Worm (Caenorhabditis elegans): Measurements from ENCODE around the gene pitr-2.

pitr-2 gene

ce11 chrV:9101062-9101461, 36.5 kb downstream of the pitr-2 start, which contains the start of gene frpr-6:
Gene frpr-6 (minus strand): TSS chrV:9101162.
- TF ChIP-seq crh-2 (tag; optimal IDR thresholded peaks at IDR 0.05) = no peak
- TF ChIP-seq R02D3.7 (tag; optimal IDR thresholded peaks at IDR 0.05) = no peak
- TF ChIP-seq nhr-237 (tag; optimal IDR thresholded peaks at IDR 0.05) = no peak
- TF ChIP-seq dmd-4 (tag; optimal IDR thresholded peaks at IDR 0.05) = no peak
- TF ChIP-seq unc-39 (tag; optimal IDR thresholded peaks at IDR 0.05) = no peak
- no peak for TF ChIP-seq sem-4 (tag; optimal IDR thresholded peaks at IDR 0.05)
- no peak for TF ChIP-seq nhr-21 (tag; optimal IDR thresholded peaks at IDR 0.05)
- no peak for TF ChIP-seq lin-11 (tag; optimal IDR thresholded peaks at IDR 0.05)

DNA sequence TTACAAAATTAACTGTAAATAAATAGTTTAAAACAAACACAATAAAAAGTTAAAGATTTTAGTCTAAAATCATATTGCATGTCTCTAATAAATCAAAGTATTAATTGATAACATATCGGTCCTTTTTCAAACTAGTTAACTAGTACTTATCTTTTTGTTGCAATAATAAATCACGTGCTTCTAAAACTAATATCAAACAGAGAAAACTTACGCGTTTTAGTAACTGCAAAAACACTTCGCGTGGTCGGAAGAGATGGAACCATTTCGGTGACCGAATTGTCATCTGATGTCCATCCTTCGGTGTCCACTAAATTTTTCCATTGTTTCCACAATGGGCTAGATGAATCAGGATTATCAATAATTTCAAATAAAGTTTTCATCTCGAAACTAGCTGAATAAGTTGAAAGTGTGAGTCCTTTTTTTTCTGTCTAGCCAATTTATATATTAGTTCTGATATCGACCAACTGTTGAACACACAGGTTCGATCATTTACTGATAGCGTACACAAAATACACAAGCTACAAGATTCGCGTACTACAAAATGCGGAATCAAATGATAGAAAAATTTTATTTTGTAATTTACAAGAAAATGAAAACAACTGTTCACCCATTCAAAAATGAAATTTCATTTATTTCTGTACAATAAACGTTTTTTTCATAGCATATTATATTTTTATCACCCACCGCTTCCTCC, 39.1 kb downstream of the pitr-2 start, which contains the start of gene F21C10.9:
Gene F21C10.9 (minus strand): TSS at position 417 of the 694 bp plus-strand sequence.
- TF ChIP-seq fos-1 (tag; optimal IDR thresholded peaks at IDR 0.05) (peak; percentile 5), nhr-6 (tag; optimal IDR thresholded peaks at IDR 0.05) (no peak)

ce11 chrV:9097213-9097612, 40.3 kb downstream of the pitr-2 start:
- TF ChIP-seq nhr-129 (tag; optimal IDR thresholded peaks at IDR 0.05) (peak; percentile 38), ceh-16 (tag; optimal IDR thresholded peaks at IDR 0.05) (no peak)

DNA sequence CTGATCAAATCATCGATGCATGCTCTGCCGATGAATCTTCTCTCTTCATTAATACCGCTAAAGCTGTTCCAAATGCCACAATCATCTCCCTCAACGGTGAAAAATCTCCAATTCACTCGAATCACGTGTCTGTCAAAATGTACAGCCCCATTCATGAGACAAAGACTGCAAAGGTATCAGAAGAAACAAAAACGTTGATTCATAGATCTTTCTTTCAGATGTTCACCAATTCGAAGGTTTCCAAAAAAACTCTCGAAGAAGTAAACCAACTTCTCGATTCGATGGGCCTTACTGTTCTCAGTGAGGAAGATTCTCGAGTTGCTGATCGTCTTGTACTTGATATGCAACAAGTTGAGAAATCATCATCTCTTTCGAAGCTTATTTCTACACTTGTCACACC, 40.8 kb downstream of the pitr-2 start:
- TF ChIP-seq sma-9 (GFP tag; optimal IDR thresholded peaks at IDR 0.05) (no peak), sma-9 (tag; optimal IDR thresholded peaks at IDR 0.05) (no peak), skn-1 (tag; optimal IDR thresholded peaks at IDR 0.05) (no peak), ama-1 (optimal IDR thresholded peaks at IDR 0.05) (no peak), nhr-10 (tag; optimal IDR thresholded peaks at IDR 0.05) (no peak)

DNA sequence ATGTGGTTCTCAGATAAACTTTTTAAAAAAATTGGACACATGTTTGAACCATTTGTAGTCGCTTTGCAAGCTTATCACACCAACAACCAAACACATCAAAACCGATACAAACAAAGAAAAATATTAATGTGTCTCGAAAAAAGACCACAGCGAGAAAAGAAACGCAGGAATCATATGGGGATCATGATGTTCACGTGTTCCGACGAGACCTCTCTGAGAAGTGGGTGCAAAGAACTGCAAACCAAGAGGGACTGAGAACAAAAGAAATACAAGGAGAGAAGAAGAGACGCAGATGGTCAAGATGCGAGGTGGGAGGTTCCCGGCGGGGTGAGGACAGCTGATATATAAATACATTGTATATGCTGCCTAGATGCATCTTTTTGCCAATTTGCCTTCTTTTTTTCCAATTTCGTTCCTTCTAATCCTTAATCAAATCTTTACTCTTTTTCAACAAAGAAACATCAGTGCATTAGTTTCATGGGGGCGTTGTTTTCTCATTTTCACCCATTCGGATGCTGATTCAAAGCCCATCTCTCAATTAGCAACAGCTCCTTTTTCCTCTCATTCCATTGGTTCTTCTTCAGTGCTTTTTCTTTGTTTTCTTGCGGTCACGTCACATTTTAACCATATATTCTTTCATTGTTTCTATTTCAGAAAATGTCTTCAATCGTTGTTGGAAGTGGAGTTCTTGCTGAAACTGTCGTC, 41.8 kb downstream of the pitr-2 start, which contains the start of gene F21C10.10:
Gene F21C10.10 (plus strand): TSS at position 655 of the 705 bp plus-strand sequence.
- TF ChIP-seq unc-55 (GFP tag; optimal IDR thresholded peaks at IDR 0.05) (peak; percentile 29), peb-1 (tag; optimal IDR thresholded peaks at IDR 0.05) (no peak), nhr-129 (tag; optimal IDR thresholded peaks at IDR 0.05) (peak; percentile 88), R02D3.7 (tag; optimal IDR thresholded peaks at IDR 0.05) (no peak), nhr-12 (tag; optimal IDR thresholded peaks at IDR 0.05) (no peak), nhr-6 (tag; optimal IDR thresholded peaks at IDR 0.05) (peak; percentile 85), zag-1 (tag; optimal IDR thresholded peaks at IDR 0.05) (no peak), F13H6.1 (tag; optimal IDR thresholded peaks at IDR 0.05) (peak; percentile 96), nhr-21 (tag; optimal IDR thresholded peaks at IDR 0.05) (peak; percentile 96), crh-2 (tag; optimal IDR thresholded peaks at IDR 0.05) (peak; percentile 88), egl-27 (tag; optimal IDR thresholded peaks at IDR 0.05) (peak; percentile 85), gmeb-1 (tag; optimal IDR thresholded peaks at IDR 0.05) (peak; percentile 73), mdl-1 (tag; optimal IDR thresholded peaks at IDR 0.05) (peak; percentile 63 to 89), unc-39 (tag; optimal IDR thresholded peaks at IDR 0.05) (no peak), ztf-4 (tag; optimal IDR thresholded peaks at IDR 0.05) (peak; percentile 86), sma-9 (GFP tag; optimal IDR thresholded peaks at IDR 0.05) (peak; percentile 99), sma-9 (tag; optimal IDR thresholded peaks at IDR 0.05) (peak; percentile 34), C34F6.9 (tag; optimal IDR thresholded peaks at IDR 0.05) (peak; percentile 86), ZK546.5 (tag; optimal IDR thresholded peaks at IDR 0.05) (no peak), lin-13 (GFP tag; optimal IDR thresholded peaks at IDR 0.05) (peak; percentile 73), mab-5 (tag; optimal IDR thresholded peaks at IDR 0.05) (peak; percentile 17), sma-3 (GFP tag; optimal IDR thresholded peaks at IDR 0.05) (peak; percentile 93), ceh-16 (tag; optimal IDR thresholded peaks at IDR 0.05) (no peak), nhr-77 (tag; optimal IDR thresholded peaks at IDR 0.05) (no peak), elt-3 (tag; optimal IDR thresholded peaks at IDR 0.05) (no peak), nhr-237 (tag; optimal IDR thresholded peaks at IDR 0.05) (no peak), lsy-2 (tag; optimal IDR thresholded peaks at IDR 0.05) (peak in 1 of 2 experiments; percentile 85), aly-2 (tag; optimal IDR thresholded peaks at IDR 0.05) (no peak), nhr-25 (tag; optimal IDR thresholded peaks at IDR 0.05) (peak; percentile 97), Y55F3AM.14 (GFP tag; optimal IDR thresholded peaks at IDR 0.05) (peak; percentile 88), ama-1 (optimal IDR thresholded peaks at IDR 0.05) (no peak), lin-11 (tag; optimal IDR thresholded peaks at IDR 0.05) (no peak), unc-62 (GFP tag; optimal IDR thresholded peaks at IDR 0.05) (no peak), ztf-1 (GFP tag; conservative IDR thresholded peaks at IDR 0.05) (no peak), snpc-4 (tag; optimal IDR thresholded peaks at IDR 0.05) (peak; percentile 68), dmd-4 (tag; optimal IDR thresholded peaks at IDR 0.05) (no peak), alr-1 (tag; optimal IDR thresholded peaks at IDR 0.05) (no peak), skn-1 (tag; optimal IDR thresholded peaks at IDR 0.05) (no peak), lin-39 (tag; optimal IDR thresholded peaks at IDR 0.05) (no peak), nhr-23 (tag; optimal IDR thresholded peaks at IDR 0.05) (no peak)

Measured in whole organism, L2 larva.